Worm (Caenorhabditis elegans): ENCODE results near the gene ccar-1.

DNA sequence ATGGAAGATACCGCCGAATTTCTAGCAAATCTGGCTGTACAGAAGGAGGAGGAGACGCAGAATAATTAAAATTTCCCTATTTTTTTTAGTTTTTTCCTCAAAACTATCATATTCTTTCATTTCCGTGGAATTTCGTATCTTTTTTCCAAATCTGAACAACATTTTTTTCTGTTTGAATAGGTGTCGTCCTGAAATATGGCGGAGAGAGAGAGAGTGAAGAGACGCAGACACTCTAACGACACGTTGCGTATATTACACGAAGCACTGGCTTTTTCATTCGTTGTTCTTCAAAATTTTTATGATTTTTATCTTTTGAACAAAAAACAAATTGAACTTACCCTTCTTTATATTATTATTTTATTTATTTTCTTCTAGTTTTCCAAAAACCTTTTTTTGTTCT lies 11.6 kb downstream of the ccar-1 start:
- TF ChIP-seq F49E8.2 (tag; optimal IDR thresholded peaks at IDR 0.05; ENCODE audit: borderline replicate concordance), result no peak
- no peak for TF ChIP-seq fos-1 (tag; optimal IDR thresholded peaks at IDR 0.05)
- no peak for TF ChIP-seq unc-62 (GFP tag; optimal IDR thresholded peaks at IDR 0.05 in 1 of 2)
- no peak for TF ChIP-seq unc-62 (tag; optimal IDR thresholded peaks at IDR 0.05)
